Fruit fly (Drosophila melanogaster) whole organism, prepupa: ENCODE data around the gene mldr.

Experiments
- CG11762 ChIP-seq: fragments of 200-800 bp; sonication (Bioruptor generic); optimal IDR thresholded peaks from 3 replicates; lab custom pipeline; 2016; ENCODE audit warnings: missing biosample characterization, missing genetic modification characterization; ENCODE audit not compliant: insufficient read depth
- CG11902 ChIP-seq: fragments of 200-800 bp; sonication (Bioruptor generic); optimal IDR thresholded peaks from 3 replicates; lab custom pipeline; 2016; ENCODE audit warnings: missing biosample characterization, missing genetic modification characterization
- CG31627 ChIP-seq: fragments of 200-800 bp; sonication (Bioruptor generic); optimal IDR thresholded peaks from 3 replicates; lab custom pipeline; 2016; ENCODE audit warnings: missing biosample characterization, missing genetic modification characterization
- CG6792 ChIP-seq: fragments of 200-800 bp; sonication (Bioruptor generic); optimal IDR thresholded peaks from 3 replicates; lab custom pipeline; 2016; ENCODE audit warnings: missing biosample characterization, missing genetic modification characterization
- CG8119 ChIP-seq: fragments of 200-800 bp; sonication (Bioruptor generic); IDR thresholded peaks from 3 replicates; pipeline ENCODE4 v1.3.6; 2022; ENCODE audit warnings: missing biosample characterization, missing genetic modification characterization
- CG9139 ChIP-seq: fragments of 200-800 bp; sonication (Bioruptor generic); optimal IDR thresholded peaks from 3 replicates; lab custom pipeline; 2017; ENCODE audit warnings: missing biosample characterization, mild to moderate bottlenecking, missing genetic modification characterization
- Eip78C ChIP-seq: fragments of 200-800 bp; sonication (Bioruptor generic); peaks from one replicate; lab custom pipeline; 2016; ENCODE audit warnings: missing biosample characterization, missing genetic modification characterization
- Hr38 ChIP-seq: sonication (Bioruptor generic); optimal IDR thresholded peaks from 2 replicates; lab custom pipeline; 2016; ENCODE audit warnings: missing biosample characterization, missing genetic modification characterization
- Hr39 ChIP-seq: fragments of 200-800 bp; sonication (Bioruptor generic); optimal IDR thresholded peaks from 2 replicates; lab custom pipeline; 2016; ENCODE audit warnings: missing biosample characterization, missing genetic modification characterization
- Met ChIP-seq: fragments of 200-800 bp; sonication (Bioruptor generic); optimal IDR thresholded peaks from 3 replicates; lab custom pipeline; 2016; ENCODE audit warnings: missing biosample characterization, missing genetic modification characterization
- Sox102F ChIP-seq: fragments of 200-800 bp; sonication (Bioruptor generic); optimal IDR thresholded peaks from 2 replicates; lab custom pipeline; 2016; ENCODE audit warnings: missing biosample characterization, mild to moderate bottlenecking, missing genetic modification characterization
- Sox14 ChIP-seq: fragments of 200-800 bp; sonication (Bioruptor generic); optimal IDR thresholded peaks from 3 replicates; lab custom pipeline; 2016; ENCODE audit warnings: missing biosample characterization, missing genetic modification characterization
- fd85E ChIP-seq: fragments of 200-800 bp; sonication (Bioruptor generic); optimal IDR thresholded peaks from 3 replicates; lab custom pipeline; 2016; ENCODE audit warnings: missing biosample characterization, missing genetic modification characterization
- svp ChIP-seq: fragments of 200-800 bp; sonication (Bioruptor generic); peaks from one replicate; lab custom pipeline; 2016; ENCODE audit warnings: missing biosample characterization, missing genetic modification characterization

dm6 chrX:6287842-6288241, 3.3 kb upstream of the mldr start, which contains the start of the genes Top3beta and wuho:
- no peak for TF ChIP-seq CG11902 (GFP tag; lab: Kevin White, UChicago)
- TF ChIP-seq Eip78C: peak; percentile 7
- TF ChIP-seq Hr38: no peak
- no peak for TF ChIP-seq CG6792 (GFP tag; lab: Kevin White, UChicago)
- no peak for TF ChIP-seq CG8119 (GFP tag; lab: Robert Waterston, UW)
- no peak for TF ChIP-seq svp
- no peak for TF ChIP-seq Sox102F (GFP tag; lab: Kevin White, UChicago)
- no peak for TF ChIP-seq Hr39
- no peak for TF ChIP-seq Met
- peak; percentile 7 for TF ChIP-seq CG31627 (GFP tag; lab: Kevin White, UChicago)
- no peak for TF ChIP-seq fd85E (GFP tag; lab: Kevin White, UChicago)
- no peak for TF ChIP-seq CG9139 (GFP tag; lab: Kevin White, UChicago)
- TF ChIP-seq Sox14: peak; percentile 24
- TF ChIP-seq CG11762 (GFP tag; lab: Kevin White, UChicago): no peak
